Worm (Caenorhabditis elegans) whole organism, young adult: ENCODE data around the gene C44C10.5.

Experiments
- B0035.1 ChIP-seq: sonication (generic microtip); optimal IDR thresholded peaks from 2 replicates; lab custom pipeline; 2016; ENCODE audit warnings: missing genetic modification characterization, mild to moderate bottlenecking, missing compliant biosample characterization, missing genotype, missing genetic modification reagents
- C06A6.2 ChIP-seq: fragments of 200-800 bp; sonication (Bioruptor generic); conservative IDR thresholded peaks from 2 replicates; pipeline ENCODE4 v1.3.6; 2022; ENCODE audit warnings: missing genetic modification characterization, missing compliant biosample characterization
- F10E7.11 ChIP-seq: sonication (generic microtip); optimal IDR thresholded peaks from 2 replicates; lab custom pipeline; 2017; ENCODE audit warnings: mild to moderate bottlenecking, missing genetic modification characterization, moderate library complexity, missing compliant biosample characterization
- F37B4.10 ChIP-seq: fragments of 200-800 bp; sonication (Bioruptor generic); IDR thresholded peaks from 2 replicates; pipeline ENCODE4 v1.3.6; 2022; ENCODE audit warnings: missing genetic modification characterization, missing compliant biosample characterization
- F39B2.1 ChIP-seq: fragments of 200-800 bp; sonication (Bioruptor generic); IDR thresholded peaks from 2 replicates; pipeline ENCODE4 v1.3.6; 2022; ENCODE audit warnings: missing genetic modification reagents, missing genetic modification characterization, missing compliant biosample characterization
- F52B5.7 ChIP-seq: sonication (generic microtip); optimal IDR thresholded peaks from 2 replicates; lab custom pipeline; 2016; ENCODE audit warnings: mild to moderate bottlenecking, missing genetic modification characterization, missing compliant biosample characterization
- Y53G8AR.9 ChIP-seq: fragments of 200-800 bp; sonication (Bioruptor generic); conservative IDR thresholded peaks from 2 replicates; pipeline ENCODE4 v1.3.6; 2022; ENCODE audit warnings: missing genetic modification reagents, missing genetic modification characterization, missing compliant biosample characterization
- Y79H2A.3 ChIP-seq: fragments of 200-800 bp; sonication (Bioruptor generic); conservative IDR thresholded peaks from 2 replicates; pipeline ENCODE4 v1.3.6; 2022; ENCODE audit warnings: missing genetic modification reagents, missing genetic modification characterization, missing compliant biosample characterization
- ama-1 ChIP-seq, 3 experiments: fragments of 150-350 bp in 1 of 3; sonication (generic microtip) in 2 of 3; optimal IDR thresholded peaks; 2 replicates each; lab custom pipeline; 2014 to 2018; ENCODE audit warnings: missing biosample characterization in 2 of 3, missing genetic modification characterization in 2 of 3, missing genetic modification reagents in 2 of 3
- aptf-3 ChIP-seq: fragments of 200-800 bp; sonication (Bioruptor generic); IDR thresholded peaks from 2 replicates; pipeline ENCODE4 v1.3.6; 2022; ENCODE audit warnings: missing genetic modification characterization, missing compliant biosample characterization
- atf-7 ChIP-seq: sonication (generic microtip); optimal IDR thresholded peaks from 2 replicates; lab custom pipeline; 2017; ENCODE audit warnings: mild to moderate bottlenecking, missing genetic modification characterization, missing compliant biosample characterization
- bed-1 ChIP-seq: fragments of 200-800 bp; sonication (Bioruptor generic); IDR thresholded peaks from 2 replicates; pipeline ENCODE4 v1.3.6; 2022; ENCODE audit warnings: missing genetic modification reagents, missing genetic modification characterization, missing compliant biosample characterization
- bed-2 ChIP-seq: fragments of 200-800 bp; sonication (Bioruptor generic); IDR thresholded peaks from 2 replicates; pipeline ENCODE4 v1.3.6; 2022; ENCODE audit warnings: missing genetic modification reagents, missing genetic modification characterization, missing compliant biosample characterization
- ceh-58 ChIP-seq: fragments of 200-800 bp; sonication (Bioruptor generic); IDR thresholded peaks from 2 replicates; pipeline ENCODE4 v1.3.6; 2022; ENCODE audit warnings: missing genetic modification characterization, missing compliant biosample characterization
- ceh-91 ChIP-seq: fragments of 200-800 bp; sonication (Bioruptor generic); IDR thresholded peaks from 2 replicates; pipeline ENCODE4 v1.3.6; 2022; ENCODE audit warnings: missing genetic modification reagents, missing genetic modification characterization, missing compliant biosample characterization
- chd-7 ChIP-seq: sonication (generic microtip); optimal IDR thresholded peaks from 2 replicates; lab custom pipeline; 2016; ENCODE audit warnings: mild to moderate bottlenecking, missing genetic modification characterization, moderate library complexity, missing compliant biosample characterization
- die-1 ChIP-seq: sonication (generic microtip); optimal IDR thresholded peaks from 2 replicates; lab custom pipeline; 2016; ENCODE audit warnings: missing genotype, mild to moderate bottlenecking, missing genetic modification characterization, missing compliant biosample characterization
- dox-1 ChIP-seq: fragments of 200-800 bp; sonication (Bioruptor generic); IDR thresholded peaks from 2 replicates; pipeline ENCODE4 v1.3.6; 2022; ENCODE audit warnings: missing genetic modification reagents, missing genetic modification characterization, missing compliant biosample characterization
- efl-1 ChIP-seq: fragments of 150-350 bp; optimal IDR thresholded peaks from 2 replicates; lab custom pipeline; 2014; ENCODE audit warnings: missing biosample characterization, missing genetic modification reagents, missing genetic modification characterization
- ekl-4 ChIP-seq: fragments of 200-800 bp; sonication (Bioruptor generic); IDR thresholded peaks from 2 replicates; pipeline ENCODE4 v1.3.6; 2022; ENCODE audit warnings: missing genetic modification reagents, missing genetic modification characterization, missing compliant biosample characterization
- ets-4 ChIP-seq: fragments of 200-800 bp; sonication (Bioruptor generic); optimal IDR thresholded peaks from 2 replicates; lab custom pipeline; 2018; ENCODE audit warnings: mild to moderate bottlenecking, missing genetic modification characterization, missing compliant biosample characterization
- gei-17 ChIP-seq: fragments of 200-800 bp; sonication (Bioruptor generic); optimal IDR thresholded peaks from 2 replicates; lab custom pipeline; 2018; ENCODE audit warnings: mild to moderate bottlenecking, missing genetic modification characterization, missing compliant biosample characterization
- hmg-20 ChIP-seq: fragments of 200-800 bp; sonication (Bioruptor generic); IDR thresholded peaks from 2 replicates; pipeline ENCODE4 v1.3.6; 2022; ENCODE audit warnings: missing genetic modification reagents, missing genetic modification characterization, missing compliant biosample characterization
- let-526 ChIP-seq: fragments of 200-800 bp; sonication (Bioruptor generic); IDR thresholded peaks from 2 replicates; pipeline ENCODE4 v1.3.6; 2022; ENCODE audit warnings: missing genetic modification reagents, missing genetic modification characterization, missing compliant biosample characterization
- let-607 ChIP-seq, 2 experiments: fragments of 200-800 bp in 1 of 2; sonication (Bioruptor generic) in 1 of 2; sonication (generic microtip) in 1 of 2; optimal IDR thresholded peaks; 2 replicates each; lab custom pipeline; 2016 to 2018; ENCODE audit warnings: mild to moderate bottlenecking in 2 of 2, missing compliant biosample characterization in 2 of 2, missing genetic modification characterization in 2 of 2, moderate library complexity in 2 of 2, missing genotype in 1 of 2
- lin-40 ChIP-seq: sonication (generic microtip); optimal IDR thresholded peaks from 2 replicates; lab custom pipeline; 2016; ENCODE audit warnings: missing genetic modification characterization, mild to moderate bottlenecking, missing compliant biosample characterization, missing genotype, missing genetic modification reagents
- mes-4 ChIP-seq: sonication (generic microtip); optimal IDR thresholded peaks from 2 replicates; lab custom pipeline; 2016; ENCODE audit warnings: missing genotype, missing genetic modification characterization, missing compliant biosample characterization
- nfya-1 ChIP-seq: sonication (generic microtip); optimal IDR thresholded peaks from 2 replicates; lab custom pipeline; 2017; ENCODE audit warnings: antibody characterized with exemption, missing compliant biosample characterization, missing genetic modification characterization, borderline replicate concordance; ENCODE audit not compliant: insufficient read depth
- nfyb-1 ChIP-seq: fragments of 200-800 bp; sonication (Bioruptor generic); IDR thresholded peaks from 2 replicates; pipeline ENCODE4 v1.3.6; 2022; ENCODE audit warnings: missing genetic modification reagents, missing genetic modification characterization, missing compliant biosample characterization
- nhr-120 ChIP-seq: fragments of 200-800 bp; sonication (Bioruptor generic); IDR thresholded peaks from 2 replicates; pipeline ENCODE4 v1.3.6; 2022; ENCODE audit warnings: missing genetic modification characterization, missing compliant biosample characterization
- nhr-80 ChIP-seq: sonication (generic microtip); optimal IDR thresholded peaks from 2 replicates; lab custom pipeline; 2016; ENCODE audit warnings: missing genetic modification characterization, missing compliant biosample characterization
- pha-4 ChIP-seq: fragments of 150-350 bp; sonication (generic microtip); optimal IDR thresholded peaks from 2 replicates; lab custom pipeline; 2014; ENCODE audit warnings: missing biosample characterization, missing genetic modification reagents, missing genetic modification characterization
- rpc-1 ChIP-seq, 2 experiments: fragments of 150-350 bp in 1 of 2; sonication (generic microtip) in 1 of 2; optimal IDR thresholded peaks; 2 replicates each; lab custom pipeline; 2014 to 2018; ENCODE audit warnings: missing biosample characterization in 1 of 2, missing genetic modification characterization in 1 of 2, missing genetic modification reagents in 1 of 2, missing genotype in 1 of 2
- snpc-3.4 ChIP-seq: sonication (generic microtip); optimal IDR thresholded peaks from 2 replicates; lab custom pipeline; 2017; ENCODE audit warnings: missing genetic modification characterization, mild to moderate bottlenecking, missing compliant biosample characterization, antibody characterized with exemption, moderate library complexity, missing genotype, missing genetic modification reagents
- somi-1 ChIP-seq: fragments of 200-800 bp; sonication (Bioruptor generic); optimal IDR thresholded peaks from 2 replicates; lab custom pipeline; 2018; ENCODE audit warnings: mild to moderate bottlenecking, missing genetic modification characterization, missing compliant biosample characterization
- tbp1 ChIP-seq: fragments of 200-800 bp; sonication (Bioruptor generic); optimal IDR thresholded peaks from 2 replicates; lab custom pipeline; 2018; ENCODE audit warnings: mild to moderate bottlenecking, missing genetic modification characterization, missing compliant biosample characterization
- tlf-1 ChIP-seq: fragments of 200-800 bp; sonication (Bioruptor generic); optimal IDR thresholded peaks from 2 replicates; lab custom pipeline; 2018; ENCODE audit warnings: mild to moderate bottlenecking, missing genetic modification characterization, missing compliant biosample characterization
- unc-62 ChIP-seq: fragments of 150-350 bp; optimal IDR thresholded peaks from 2 replicates; lab custom pipeline; 2014; ENCODE audit warnings: missing biosample characterization, missing genetic modification reagents, missing genetic modification characterization
- xnd-1 ChIP-seq: sonication (generic microtip); optimal IDR thresholded peaks from 2 replicates; lab custom pipeline; 2016; ENCODE audit warnings: missing genotype, missing genetic modification reagents, missing genetic modification characterization, missing compliant biosample characterization
- ztf-25 ChIP-seq: fragments of 200-800 bp; sonication (Bioruptor generic); IDR thresholded peaks from 2 replicates; pipeline ENCODE4 v1.3.6; 2022; ENCODE audit warnings: missing genetic modification reagents, missing genetic modification characterization, missing compliant biosample characterization
- ztf-26 ChIP-seq: sonication (generic microtip); optimal IDR thresholded peaks from 2 replicates; lab custom pipeline; 2017; ENCODE audit warnings: missing genetic modification characterization, missing compliant biosample characterization
- ztf-28 ChIP-seq: fragments of 200-800 bp; sonication (Bioruptor generic); IDR thresholded peaks from 2 replicates; pipeline ENCODE4 v1.3.6; 2022; ENCODE audit warnings: missing genetic modification reagents, missing genetic modification characterization, missing compliant biosample characterization
- ztf-3 ChIP-seq: fragments of 200-800 bp; sonication (Bioruptor generic); optimal IDR thresholded peaks from 2 replicates; lab custom pipeline; 2018; ENCODE audit warnings: mild to moderate bottlenecking, missing genetic modification characterization, missing compliant biosample characterization
- ztf-6 ChIP-seq: fragments of 200-800 bp; sonication (Bioruptor generic); IDR thresholded peaks from 2 replicates; pipeline ENCODE4 v1.3.6; 2022; ENCODE audit warnings: missing genetic modification reagents, missing genetic modification characterization, missing compliant biosample characterization

C44C10.5 gene

ce11 chrX:11680851-11681250 lies 9.5 kb upstream of the C44C10.5 start, which contains the start of gene T04F8.7:
T04F8.7 (minus strand) TSS chrX:11680980.
- TF ChIP-seq ama-1 (optimal IDR thresholded peaks at IDR 0.05; lab: Kevin White, UChicago) (no peak), ama-1 (GFP tag; optimal IDR thresholded peaks at IDR 0.05; lab: Kevin White, UChicago) (no peak), let-607 (tag; optimal IDR thresholded peaks at IDR 0.05; lab: Kevin White, UChicago) (peak in 1 of 2 experiments; percentile 69), atf-7 (peak; percentile 61), die-1 (no peak), nfyb-1 (GFP tag; lab: Robert Waterston, UW) (no peak), snpc-3.4 (tag; lab: Kevin White, UChicago) (no peak), chd-7 (tag; lab: Kevin White, UChicago) (no peak), nhr-80 (tag; lab: Kevin White, UChicago) (peak; percentile 99), tbp1 (no peak), ztf-25 (GFP tag; lab: Robert Waterston, UW) (no peak), ztf-26 (no peak), gei-17 (GFP tag; lab: Kevin White, UChicago) (no peak), lin-40 (tag; lab: Kevin White, UChicago) (no peak), F39B2.1 (GFP tag; lab: Robert Waterston, UW) (no peak), ceh-58 (GFP tag; lab: Robert Waterston, UW) (no peak), somi-1 (GFP tag; lab: Kevin White, UChicago) (no peak), ekl-4 (no peak), B0035.1 (no peak), nhr-120 (GFP tag; lab: Robert Waterston, UW) (no peak), ets-4 (GFP tag; lab: Kevin White, UChicago) (peak; percentile 49), dox-1 (GFP tag; lab: Robert Waterston, UW) (peak; percentile 66), ztf-3 (no peak), unc-62 (peak; percentile 28), Y53G8AR.9 (GFP tag; lab: Robert Waterston, UW) (0 out of 2 replicates have a peak, but pooled peaks have one; percentile 22), ztf-6 (GFP tag; lab: Robert Waterston, UW) (no peak), ceh-91 (GFP tag; lab: Robert Waterston, UW) (no peak), ztf-28 (GFP tag; lab: Robert Waterston, UW) (no peak), bed-2 (GFP tag; lab: Robert Waterston, UW) (no peak)
- TF ChIP-seq, all 124 proteins: peak for 7

DNA sequence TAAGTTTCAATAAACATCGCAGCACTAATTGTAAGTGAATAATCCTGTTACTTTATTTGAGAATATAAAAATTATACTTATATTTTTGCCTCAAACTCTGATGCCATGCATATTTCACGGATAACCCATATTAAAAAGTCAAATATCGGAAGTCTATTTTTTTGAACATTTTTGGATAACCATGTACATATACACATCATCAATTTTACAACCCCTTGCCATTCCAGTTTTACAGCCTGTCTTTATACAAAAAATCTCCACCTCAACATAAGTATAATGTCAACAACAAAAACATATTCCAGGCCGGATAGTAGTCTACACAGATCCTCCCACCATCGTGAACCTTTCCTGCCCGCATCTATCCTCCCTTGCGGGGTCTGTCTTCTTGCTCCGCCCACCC lies 6.1 kb upstream of the C44C10.5 start, which contains the start of gene hnd-1:
hnd-1 (plus strand) TSS at position 301 of the 400 bp plus-strand sequence.
- TF ChIP-seq Y79H2A.3, result no peak
- TF ChIP-seq F10E7.11 (tag; lab: Kevin White, UChicago), result no peak
- no peak for TF ChIP-seq mes-4 (tag; lab: Kevin White, UChicago)
- no peak for TF ChIP-seq tlf-1
- no peak for TF ChIP-seq C06A6.2 (GFP tag; lab: Robert Waterston, UW)
- TF ChIP-seq efl-1 (GFP tag; lab: Kevin White, UChicago), result no peak
- no peak for TF ChIP-seq unc-62
- TF ChIP-seq bed-1, result no peak

DNA sequence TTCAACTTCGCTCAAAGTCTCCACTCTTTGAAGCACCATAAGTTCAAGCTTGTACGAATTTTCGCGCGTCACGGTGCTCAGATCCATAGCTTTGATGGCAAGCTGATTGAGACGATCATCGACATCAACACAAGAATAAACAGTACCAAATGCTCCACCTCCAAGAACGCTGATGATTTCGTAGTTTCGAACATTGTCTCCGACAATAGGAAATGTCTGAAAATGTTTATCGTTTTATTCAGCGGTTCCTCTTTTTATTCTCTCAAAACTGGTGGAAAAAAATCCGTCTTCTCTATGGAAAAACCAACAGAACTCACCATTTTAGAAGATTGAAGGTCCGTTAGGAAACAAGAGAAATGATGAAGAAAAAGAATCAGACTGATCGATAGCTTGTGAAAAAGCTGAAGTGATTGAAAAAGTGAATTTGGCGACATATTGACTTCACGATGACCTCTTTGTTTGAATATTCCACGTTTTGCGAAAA lies 2.5 kb upstream of the C44C10.5 start, which contains the start of gene C44C10.7:
C44C10.7 (minus strand) TSS at position 434 of the 484 bp plus-strand sequence.
- TF ChIP-seq nfya-1 (tag; lab: Kevin White, UChicago) (no peak), dox-1 (GFP tag; lab: Robert Waterston, UW) (no peak), nfyb-1 (GFP tag; lab: Robert Waterston, UW) (no peak), tbp1 (no peak), rpc-1 (optimal IDR thresholded peaks at IDR 0.05; lab: Kevin White, UChicago) (no peak), rpc-1 (tag; optimal IDR thresholded peaks at IDR 0.05; lab: Kevin White, UChicago) (no peak), bed-1 (no peak), pha-4 (tag; lab: Kevin White, UChicago) (no peak), ekl-4 (no peak), aptf-3 (GFP tag; lab: Robert Waterston, UW) (no peak), xnd-1 (tag; lab: Kevin White, UChicago) (no peak), let-526 (GFP tag; lab: Robert Waterston, UW) (no peak), hmg-20 (no peak), ceh-58 (GFP tag; lab: Robert Waterston, UW) (no peak), F37B4.10 (GFP tag; lab: Robert Waterston, UW) (no peak), F52B5.7 (no peak)
